Worm (Caenorhabditis elegans) whole organism, mixed stage, embryonic: Measurements from ENCODE around the gene C17C3.6.

ENCODE experiments used
- M03D4.4 ChIP-seq: sonication (generic microtip); optimal IDR thresholded peaks from 2 replicates; lab custom pipeline; 2017; ENCODE audit warnings: mild to moderate bottlenecking, missing genetic modification characterization, missing compliant biosample characterization
- bed-3 ChIP-seq: fragments of 200-800 bp; sonication (Bioruptor generic); optimal IDR thresholded peaks from 3 replicates; lab custom pipeline; 2018; ENCODE audit warnings: mild to moderate bottlenecking, missing genetic modification characterization, moderate library complexity, missing compliant biosample characterization
- blmp-1 ChIP-seq: fragments of 150-350 bp; optimal IDR thresholded peaks from 2 replicates; lab custom pipeline; 2014; ENCODE audit warnings: missing biosample characterization, missing genetic modification characterization
- ceh-43 ChIP-seq: fragments of 200-800 bp; sonication (Bioruptor generic); optimal IDR thresholded peaks from 2 replicates; lab custom pipeline; 2018; ENCODE audit warnings: mild to moderate bottlenecking, missing genetic modification characterization, moderate library complexity, missing compliant biosample characterization
- ceh-83 ChIP-seq: fragments of 200-800 bp; sonication (Bioruptor generic); optimal IDR thresholded peaks from 2 replicates; lab custom pipeline; 2018; ENCODE audit warnings: mild to moderate bottlenecking, missing genetic modification characterization, missing compliant biosample characterization
- ces-1 ChIP-seq: fragments of 150-350 bp; optimal IDR thresholded peaks from 2 replicates; lab custom pipeline; 2014; ENCODE audit warnings: missing biosample characterization, missing genetic modification reagents, missing genetic modification characterization
- drap-1 ChIP-seq: fragments of 200-800 bp; sonication (Bioruptor generic); optimal IDR thresholded peaks from 3 replicates; lab custom pipeline; 2018; ENCODE audit warnings: mild to moderate bottlenecking, missing genetic modification characterization, missing compliant biosample characterization
- elt-1 ChIP-seq: sonication (generic microtip); optimal IDR thresholded peaks from 2 replicates; lab custom pipeline; 2017; ENCODE audit warnings: missing genetic modification characterization, mild to moderate bottlenecking, missing compliant biosample characterization, antibody characterized with exemption, moderate library complexity, borderline replicate concordance; ENCODE audit not compliant: insufficient read depth
- elt-3 ChIP-seq: fragments of 150-350 bp; optimal IDR thresholded peaks from 2 replicates; lab custom pipeline; 2014; ENCODE audit warnings: missing biosample characterization, missing genetic modification characterization
- flh-1 ChIP-seq: fragments of 200-800 bp; sonication (Bioruptor generic); optimal IDR thresholded peaks from 2 replicates; lab custom pipeline; 2018; ENCODE audit warnings: mild to moderate bottlenecking, missing genetic modification characterization, moderate library complexity, missing compliant biosample characterization
- ham-2 ChIP-seq: fragments of 200-800 bp; sonication (Bioruptor generic); optimal IDR thresholded peaks from 2 replicates; lab custom pipeline; 2018; ENCODE audit warnings: mild to moderate bottlenecking, missing genetic modification characterization, missing compliant biosample characterization
- hlh-1 ChIP-seq: fragments of 150-350 bp; optimal IDR thresholded peaks from 2 replicates; lab custom pipeline; 2014; ENCODE audit warnings: missing biosample characterization, missing genetic modification reagents, missing genetic modification characterization
- lin-13 ChIP-seq: fragments of 150-350 bp; optimal IDR thresholded peaks from 2 replicates; lab custom pipeline; 2014; ENCODE audit warnings: missing biosample characterization, missing genetic modification characterization
- lin-32 ChIP-seq: fragments of 200-800 bp; sonication (Bioruptor generic); optimal IDR thresholded peaks from 2 replicates; lab custom pipeline; 2018; ENCODE audit warnings: mild to moderate bottlenecking, missing genetic modification characterization, missing compliant biosample characterization
- lsy-2 ChIP-seq: fragments of 150-350 bp; optimal IDR thresholded peaks from 2 replicates; lab custom pipeline; 2014; ENCODE audit warnings: missing biosample characterization, missing genetic modification characterization
- mab-5 ChIP-seq: fragments of 150-350 bp; optimal IDR thresholded peaks from 2 replicates; lab custom pipeline; 2014; ENCODE audit warnings: missing biosample characterization, missing genetic modification characterization
- mls-2 ChIP-seq: sonication (generic microtip); optimal IDR thresholded peaks from 2 replicates; lab custom pipeline; 2016; ENCODE audit warnings: mild to moderate bottlenecking, missing genetic modification characterization, moderate library complexity, missing compliant biosample characterization
- nhr-12 ChIP-seq: fragments of 150-350 bp; optimal IDR thresholded peaks from 2 replicates; lab custom pipeline; 2014; ENCODE audit warnings: missing biosample characterization, missing genetic modification characterization
- nhr-2 ChIP-seq: fragments of 150-350 bp; optimal IDR thresholded peaks from 2 replicates; lab custom pipeline; 2014; ENCODE audit warnings: missing biosample characterization, missing genetic modification characterization
- nhr-237 ChIP-seq: fragments of 150-350 bp; optimal IDR thresholded peaks from 2 replicates; lab custom pipeline; 2014; ENCODE audit warnings: missing biosample characterization, missing genetic modification characterization
- nhr-28 ChIP-seq: fragments of 150-350 bp; optimal IDR thresholded peaks from 2 replicates; lab custom pipeline; 2014; ENCODE audit warnings: missing biosample characterization, missing genetic modification characterization
- nhr-76 ChIP-seq: sonication (generic microtip); optimal IDR thresholded peaks from 2 replicates; lab custom pipeline; 2017; ENCODE audit warnings: missing biosample characterization, missing genetic modification characterization
- pha-4 ChIP-seq: fragments of 150-350 bp; optimal IDR thresholded peaks from 2 replicates; lab custom pipeline; 2018; ENCODE audit warnings: missing biosample characterization, missing genetic modification reagents, missing genetic modification characterization
- sem-2 ChIP-seq: fragments of 200-800 bp; sonication (Bioruptor generic); optimal IDR thresholded peaks from 2 replicates; lab custom pipeline; 2018; ENCODE audit warnings: mild to moderate bottlenecking, missing genetic modification characterization, missing compliant biosample characterization
- snpc-4 ChIP-seq: fragments of 150-350 bp; optimal IDR thresholded peaks from 2 replicates; lab custom pipeline; 2014; ENCODE audit warnings: missing biosample characterization, missing genetic modification characterization
- tbx-8 ChIP-seq: fragments of 200-800 bp; sonication (Bioruptor generic); optimal IDR thresholded peaks from 2 replicates; lab custom pipeline; 2018; ENCODE audit warnings: mild to moderate bottlenecking, missing genetic modification characterization, moderate library complexity, missing compliant biosample characterization
- unc-120 ChIP-seq: sonication (generic microtip); optimal IDR thresholded peaks from 2 replicates; lab custom pipeline; 2017; ENCODE audit warnings: missing genetic modification characterization, missing compliant biosample characterization; ENCODE audit not compliant: poor library complexity, severe bottlenecking
- unc-39 ChIP-seq: fragments of 150-350 bp; optimal IDR thresholded peaks from 2 replicates; lab custom pipeline; 2014; ENCODE audit warnings: missing biosample characterization, missing genetic modification characterization
- unc-62 ChIP-seq: fragments of 150-350 bp; optimal IDR thresholded peaks from 2 replicates; lab custom pipeline; 2014; ENCODE audit warnings: missing biosample characterization, missing genetic modification reagents, missing genetic modification characterization
- zip-8 ChIP-seq: fragments of 150-350 bp; optimal IDR thresholded peaks from 2 replicates; lab custom pipeline; 2014; ENCODE audit warnings: missing biosample characterization, missing genetic modification characterization
- ztf-11 ChIP-seq: fragments of 150-350 bp; optimal IDR thresholded peaks from 2 replicates; lab custom pipeline; 2014; ENCODE audit warnings: missing biosample characterization, missing genetic modification characterization

Gene C17C3.6

DNA sequence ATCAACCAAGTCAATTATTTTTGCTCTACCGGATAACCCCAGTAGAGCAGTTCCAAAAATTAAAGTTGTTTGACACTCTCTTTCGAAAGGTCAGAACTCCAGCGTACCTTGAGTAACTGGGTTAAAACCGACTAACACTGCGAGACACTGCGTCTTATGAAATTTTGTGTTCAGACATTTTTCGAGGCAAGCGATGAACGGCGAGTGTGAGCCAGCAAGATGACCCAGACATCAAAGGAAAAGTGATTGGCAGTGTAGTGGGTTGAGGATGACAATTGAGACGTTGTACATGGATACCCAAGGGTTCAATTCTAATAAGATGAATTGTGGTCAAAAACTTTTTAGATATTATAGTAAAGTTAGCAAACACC is 5.7 kb upstream of the C17C3.6 start:
- TF ChIP-seq nhr-2 (tag; lab: Kevin White, UChicago) (peak; percentile 23), mab-5 (tag; lab: Kevin White, UChicago) (no peak)

DNA sequence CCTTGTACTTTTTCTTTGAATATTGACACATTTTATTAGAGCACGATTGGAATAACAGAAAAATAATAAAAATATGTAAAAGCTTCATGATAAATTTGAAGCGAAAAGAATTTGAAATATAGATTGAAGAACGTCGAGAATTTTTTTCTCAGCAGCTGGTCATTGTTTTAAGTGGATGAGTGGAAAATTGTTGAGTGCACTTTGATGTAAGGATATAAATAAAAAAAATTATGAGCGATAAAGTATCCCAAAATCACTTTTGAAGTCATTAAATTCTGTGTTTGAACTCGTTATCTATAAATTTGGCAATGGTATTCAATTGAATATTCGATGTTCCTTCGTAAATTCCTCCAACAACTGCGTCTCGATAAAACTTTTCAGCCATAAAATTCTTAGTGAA is 5.1 kb upstream of the C17C3.6 start, which contains the start of gene ins-13:
Gene ins-13, minus strand, starts transcription at position 101 of the 400 bp plus-strand sequence.
- no peak for TF ChIP-seq ztf-11
- TF ChIP-seq ces-1 (GFP tag; lab: Kevin White, UChicago), result no peak
- TF ChIP-seq ceh-83 (GFP tag; lab: Kevin White, UChicago), result no peak
- no peak for TF ChIP-seq lsy-2 (tag; lab: Kevin White, UChicago)
- no peak for TF ChIP-seq drap-1 (GFP tag; lab: Kevin White, UChicago)
- TF ChIP-seq unc-62 (GFP tag; lab: Kevin White, UChicago), result no peak
- no peak for TF ChIP-seq mab-5 (tag; lab: Kevin White, UChicago)
- no peak for TF ChIP-seq unc-120 (tag; lab: Kevin White, UChicago)
- TF ChIP-seq zip-8, result no peak
- no peak for TF ChIP-seq elt-3 (tag; lab: Kevin White, UChicago)
- no peak for TF ChIP-seq unc-39
- TF ChIP-seq blmp-1 (tag; lab: Kevin White, UChicago), result no peak
- TF ChIP-seq nhr-12 (tag; lab: Kevin White, UChicago), result no peak
- TF ChIP-seq pha-4, result no peak
- TF ChIP-seq lin-13 (tag; lab: Kevin White, UChicago), result no peak

DNA sequence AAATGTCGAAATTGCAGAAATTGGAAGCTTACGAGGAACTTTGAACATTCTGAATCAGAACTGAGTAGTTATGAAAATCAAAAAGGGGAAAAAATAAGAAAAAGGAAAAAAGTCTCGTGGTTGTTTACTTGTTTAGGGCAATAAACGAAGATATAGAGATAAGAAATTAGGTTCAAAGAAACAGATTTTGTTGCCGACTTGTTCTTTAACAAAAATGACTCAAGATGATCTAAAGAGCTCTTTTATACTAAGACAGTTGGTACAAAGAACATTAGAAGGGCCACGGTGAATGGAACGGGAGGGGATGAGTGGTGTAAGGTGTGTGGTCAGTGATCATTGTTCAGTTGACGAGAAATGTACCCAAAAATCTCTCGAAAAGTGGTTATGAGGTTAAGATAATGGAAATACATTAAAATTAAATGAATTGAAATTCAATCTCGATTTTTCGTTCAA is 2.4 kb upstream of the C17C3.6 start, which contains the start of gene acdh-2:
Gene acdh-2, minus strand, starts transcription at position 51 of the 453 bp plus-strand sequence.
- TF ChIP-seq ztf-11, result no peak
- TF ChIP-seq, all 35 proteins: peak for 0

DNA sequence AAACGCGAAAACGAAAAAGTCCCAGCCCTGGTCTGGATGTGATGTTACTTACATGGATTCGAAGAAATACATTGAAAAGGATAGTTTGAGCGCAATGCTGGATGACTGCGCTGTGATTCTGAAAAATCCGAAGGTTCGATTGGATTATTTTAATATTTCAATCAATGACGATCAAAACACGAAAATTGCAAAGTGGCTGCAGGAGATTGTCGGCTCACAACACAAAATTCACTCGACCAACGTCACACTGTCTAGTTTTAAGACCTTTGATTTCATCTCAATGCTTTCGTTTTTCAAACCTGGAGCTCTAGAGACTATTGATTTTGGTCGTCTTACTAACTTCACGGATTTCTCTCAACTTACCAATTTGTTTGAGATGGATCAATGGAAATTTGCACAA is 1.7 kb downstream of the C17C3.6 start, which contains the start of gene C17C3.5:
Gene C17C3.5, plus strand, starts transcription at position 301 of the 400 bp plus-strand sequence.
- TF ChIP-seq sem-2 (GFP tag; lab: Kevin White, UChicago) (no peak), ceh-43 (GFP tag; lab: Kevin White, UChicago) (no peak), mls-2 (tag; lab: Kevin White, UChicago) (no peak), lin-32 (no peak), ceh-83 (GFP tag; lab: Kevin White, UChicago) (no peak), unc-120 (tag; lab: Kevin White, UChicago) (no peak), M03D4.4 (tag; lab: Kevin White, UChicago) (no peak), hlh-1 (tag; lab: Kevin White, UChicago) (no peak)
- TF ChIP-seq, all 35 proteins: peak for 0

DNA sequence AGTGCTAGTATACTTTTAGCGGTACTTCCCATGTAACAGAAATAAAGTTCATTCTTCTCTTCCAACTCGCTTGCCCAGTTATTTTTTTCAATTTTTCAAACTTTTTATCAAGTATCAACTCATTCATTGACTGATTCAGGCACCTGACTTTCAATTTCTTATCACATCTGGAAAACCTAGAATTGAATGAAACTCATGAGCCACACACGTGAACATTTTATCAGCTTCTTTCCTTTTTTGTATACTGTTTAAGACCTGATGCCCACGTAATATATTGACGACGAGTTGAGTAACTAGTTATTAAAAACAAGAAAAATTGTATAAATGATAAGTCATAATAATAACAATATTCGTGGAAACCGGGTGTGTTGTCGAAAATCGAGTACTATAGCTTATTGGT is 3.7 kb downstream of the C17C3.6 start:
- TF ChIP-seq mab-5 (tag; lab: Kevin White, UChicago), result no peak
- no peak for TF ChIP-seq nhr-2 (tag; lab: Kevin White, UChicago)
- no peak for TF ChIP-seq nhr-237
- no peak for TF ChIP-seq bed-3 (GFP tag; lab: Kevin White, UChicago)
- TF ChIP-seq ham-2, result no peak
- no peak for TF ChIP-seq elt-3 (tag; lab: Kevin White, UChicago)
- no peak for TF ChIP-seq ceh-83 (GFP tag; lab: Kevin White, UChicago)
- TF ChIP-seq elt-1, result no peak
- TF ChIP-seq lin-32, result no peak
- TF ChIP-seq nhr-28 (tag; lab: Kevin White, UChicago), result no peak
- no peak for TF ChIP-seq zip-8
- no peak for TF ChIP-seq ztf-11
- no peak for TF ChIP-seq tbx-8 (GFP tag; lab: Kevin White, UChicago)
- TF ChIP-seq flh-1 (GFP tag; lab: Kevin White, UChicago), result no peak

DNA sequence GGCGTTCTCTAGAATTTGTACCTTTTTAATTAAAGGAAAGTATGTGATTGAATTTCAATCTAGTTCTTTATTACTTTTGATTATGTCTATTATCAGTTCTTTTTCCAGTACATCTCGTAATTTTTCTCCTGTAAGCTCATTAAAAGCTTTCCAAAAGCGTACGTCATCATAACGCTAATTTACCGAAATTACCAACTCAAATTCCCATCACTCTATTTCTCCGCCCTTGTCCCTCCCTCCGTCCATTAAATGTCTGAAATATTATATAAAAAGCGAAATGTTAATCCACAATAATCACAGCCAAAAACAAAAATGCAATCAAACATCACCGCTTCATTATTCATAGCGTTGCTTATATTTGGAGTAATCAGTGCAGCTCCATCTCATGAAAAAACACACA is 4.5 kb downstream of the C17C3.6 start, which contains the start of gene ins-12:
Gene ins-12, plus strand, starts transcription at position 301 of the 400 bp plus-strand sequence.
- TF ChIP-seq ceh-83 (GFP tag; lab: Kevin White, UChicago) (no peak), mab-5 (tag; lab: Kevin White, UChicago) (no peak), lsy-2 (tag; lab: Kevin White, UChicago) (no peak), unc-39 (no peak), nhr-12 (tag; lab: Kevin White, UChicago) (no peak), unc-120 (tag; lab: Kevin White, UChicago) (no peak), nhr-76 (tag; lab: Kevin White, UChicago) (no peak), drap-1 (GFP tag; lab: Kevin White, UChicago) (no peak), lin-32 (no peak), snpc-4 (tag; lab: Kevin White, UChicago) (no peak), sem-2 (GFP tag; lab: Kevin White, UChicago) (no peak), mls-2 (tag; lab: Kevin White, UChicago) (no peak), bed-3 (GFP tag; lab: Kevin White, UChicago) (no peak), hlh-1 (tag; lab: Kevin White, UChicago) (no peak), blmp-1 (tag; lab: Kevin White, UChicago) (no peak), lin-13 (tag; lab: Kevin White, UChicago) (no peak), elt-1 (no peak), nhr-2 (tag; lab: Kevin White, UChicago) (no peak), flh-1 (GFP tag; lab: Kevin White, UChicago) (no peak)
